Fruit fly (Drosophila melanogaster): ENCODE results near the gene CG8813.

CG8813 gene

DNA sequence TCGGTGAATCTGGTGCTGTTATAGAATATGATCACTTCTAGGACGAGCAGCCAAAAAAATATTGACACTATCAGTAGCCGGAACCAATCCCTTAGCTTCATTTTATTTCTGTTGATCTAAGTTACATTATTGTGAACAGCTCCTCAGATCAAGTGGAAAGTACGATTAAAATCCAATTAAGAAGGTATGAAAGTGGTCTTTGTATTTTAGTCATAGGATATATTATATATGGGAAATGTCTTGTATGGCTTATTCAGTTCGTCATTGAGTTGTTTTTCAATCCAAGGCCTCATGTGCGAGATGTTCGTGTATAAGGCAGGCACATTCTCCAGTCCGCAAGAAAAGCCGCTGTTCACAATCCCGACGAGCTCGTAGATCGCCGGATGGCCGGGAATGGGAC lies 25.0 kb upstream of the CG8813 start, which contains the start of gene CG18558:
CG18558 (minus strand) TSS at position 101 of the 400 bp plus-strand sequence.
- TF ChIP-seq lz (GFP tag; optimal IDR thresholded peaks at IDR 0.05) = no peak
- TF ChIP-seq CG11294 (GFP tag; IDR thresholded peaks at IDR 0.05) = no peak
- TF ChIP-seq fd59A (GFP tag; optimal IDR thresholded peaks at IDR 0.05) = no peak
- TF ChIP-seq CG3032 (tag; optimal IDR thresholded peaks at IDR 0.05) = no peak
- no peak for TF ChIP-seq CG8319 (GFP tag; optimal IDR thresholded peaks at IDR 0.05)
- TF ChIP-seq CG34406 (GFP tag; optimal IDR thresholded peaks at IDR 0.05) = no peak
- TF ChIP-seq CG9139 (GFP tag; optimal IDR thresholded peaks at IDR 0.05) = no peak
- no peak for TF ChIP-seq CG32006 (GFP tag; optimal IDR thresholded peaks at IDR 0.05)
- no peak for TF ChIP-seq esn (GFP tag; optimal IDR thresholded peaks at IDR 0.05)
- TF ChIP-seq svp (GFP tag) = no peak
- TF ChIP-seq Smox (GFP tag; optimal IDR thresholded peaks at IDR 0.05) = no peak
- TF ChIP-seq CG6808 (GFP tag; optimal IDR thresholded peaks at IDR 0.05) = no peak
- no peak for TF ChIP-seq dac (GFP tag; optimal IDR thresholded peaks at IDR 0.05)
- no peak for TF ChIP-seq acj6 (GFP tag; optimal IDR thresholded peaks at IDR 0.05)
- TF ChIP-seq CG6854 (GFP tag; optimal IDR thresholded peaks at IDR 0.05) = no peak
- no peak for TF ChIP-seq Sox15 (GFP tag; optimal IDR thresholded peaks at IDR 0.05)

- TF ChIP-seq Eip93F (GFP tag; optimal IDR thresholded peaks at IDR 0.05) (no peak), fkh (GFP tag; optimal IDR thresholded peaks at IDR 0.05) (no peak), svp (GFP tag) (peak; percentile 77)
Measured at dm6 chr2L:2845634-2846033, 23.8 kb upstream of the CG8813 start, which contains the start of gene CG18557. Gene CG18557 (minus strand): TSS chr2L:2845734.

dm6 chr2L:2847112-2847682 lies 22.3 kb upstream of the CG8813 start, which contains the start of the genes CG3117 and CG2983:
Gene CG3117 (minus strand): TSS chr2L:2847212.
Gene CG2983 (plus strand): TSS chr2L:2847632.
- TF ChIP-seq salr (GFP tag; optimal IDR thresholded peaks at IDR 0.05) (no peak), Lpt (GFP tag; optimal IDR thresholded peaks at IDR 0.05) (no peak), Sox15 (GFP tag; optimal IDR thresholded peaks at IDR 0.05) (no peak), pdm3 (GFP tag; optimal IDR thresholded peaks at IDR 0.05) (no peak), Hr4 (GFP tag; optimal IDR thresholded peaks at IDR 0.05) (no peak), achi (GFP tag; optimal IDR thresholded peaks at IDR 0.05) (no peak), cyc (GFP tag; optimal IDR thresholded peaks at IDR 0.05) (no peak), CG11294 (GFP tag; IDR thresholded peaks at IDR 0.05) (no peak), CG3032 (tag; optimal IDR thresholded peaks at IDR 0.05) (no peak), CG6808 (GFP tag; optimal IDR thresholded peaks at IDR 0.05) (no peak), CG6854 (GFP tag; optimal IDR thresholded peaks at IDR 0.05) (no peak), OdsH (GFP tag; optimal IDR thresholded peaks at IDR 0.05) (no peak), net (GFP tag; optimal IDR thresholded peaks at IDR 0.05) (no peak), fd59A (GFP tag; optimal IDR thresholded peaks at IDR 0.05) (no peak), Eip78C (GFP tag) (no peak), fkh (GFP tag; optimal IDR thresholded peaks at IDR 0.05) (no peak), dac (GFP tag; optimal IDR thresholded peaks at IDR 0.05) (no peak), CG34406 (GFP tag; optimal IDR thresholded peaks at IDR 0.05) (no peak), Eip93F (GFP tag; optimal IDR thresholded peaks at IDR 0.05) (no peak)

DNA sequence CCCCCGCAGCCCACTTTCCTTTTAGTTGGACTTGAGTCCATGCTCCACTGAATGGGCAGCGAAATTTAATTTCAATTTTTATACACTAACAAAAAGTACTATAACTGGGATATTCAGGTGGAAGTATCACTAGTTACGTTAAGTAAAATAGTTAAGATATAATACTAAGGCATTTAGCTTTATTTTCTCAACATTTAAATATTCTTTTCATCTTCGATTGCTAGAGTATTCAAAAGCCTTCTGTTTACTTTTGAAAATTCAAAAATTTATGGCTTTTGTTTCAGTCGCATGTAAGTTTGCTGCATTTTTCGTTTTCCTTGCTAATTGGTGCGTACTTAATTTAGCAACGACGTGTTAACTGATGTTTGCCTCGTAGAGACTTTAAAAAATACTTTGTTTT lies 17.9 kb upstream of the CG8813 start:
- no peak for TF ChIP-seq Eip75B (GFP tag; optimal IDR thresholded peaks at IDR 0.05)
- peak; percentile 64 for TF ChIP-seq CG8119 (GFP tag; IDR thresholded peaks at IDR 0.05)
- TF ChIP-seq Eip78C (GFP tag) = peak; percentile 64
- TF ChIP-seq Hr4 (GFP tag; optimal IDR thresholded peaks at IDR 0.05) = peak; percentile 27
- TF ChIP-seq achi (GFP tag; optimal IDR thresholded peaks at IDR 0.05) = peak; percentile 6
- no peak for TF ChIP-seq CG6792 (GFP tag; optimal IDR thresholded peaks at IDR 0.05)
- peak; percentile 19 for TF ChIP-seq acj6 (GFP tag; optimal IDR thresholded peaks at IDR 0.05)
- no peak for TF ChIP-seq CG11902 (GFP tag; optimal IDR thresholded peaks at IDR 0.05)
- TF ChIP-seq CG32006 (GFP tag; optimal IDR thresholded peaks at IDR 0.05) = peak; percentile 62
- TF ChIP-seq CG6276 (GFP tag; optimal IDR thresholded peaks at IDR 0.05) = peak; percentile 24
- peak; percentile 69 for TF ChIP-seq CG15336 (GFP tag; IDR thresholded peaks at IDR 0.05)

All from whole organism, prepupa.